Worm (Caenorhabditis elegans) whole organism, L4 larva: ENCODE results near the gene F11G11.5.
"Not testable (repeated sequence)": the region's sequence is repeated elsewhere in the genome, so short reads cannot be mapped to it uniquely, and the experiment has no call there.

Experiments used
- D1046.2 ChIP-seq: fragments of 200-800 bp; sonication (Bioruptor generic); IDR thresholded peaks from 2 replicates; pipeline ENCODE4 v1.3.6; 2022; ENCODE audit warnings: missing genetic modification characterization, missing compliant biosample characterization
- F49E8.2 ChIP-seq: sonication (generic microtip); optimal IDR thresholded peaks from 2 replicates; lab custom pipeline; 2016; ENCODE audit warnings: missing compliant biosample characterization, mild to moderate bottlenecking, missing genetic modification characterization, borderline replicate concordance
- R02D3.7 ChIP-seq: fragments of 150-350 bp; sonication (generic microtip); optimal IDR thresholded peaks from 3 replicates; lab custom pipeline; 2014; ENCODE audit warnings: missing biosample characterization, missing genetic modification characterization
- T20F7.1 ChIP-seq: fragments of 200-800 bp; sonication (Bioruptor generic); optimal IDR thresholded peaks from 2 replicates; lab custom pipeline; 2018; ENCODE audit warnings: mild to moderate bottlenecking, missing genetic modification characterization, missing compliant biosample characterization
- T26A8.4 ChIP-seq: fragments of 200-800 bp; sonication (Bioruptor generic); IDR thresholded peaks from 2 replicates; pipeline ENCODE4 v1.3.6; 2022; ENCODE audit warnings: missing genetic modification characterization, missing compliant biosample characterization
- Y48G9A.11 ChIP-seq: fragments of 200-800 bp; sonication (Bioruptor generic); IDR thresholded peaks from 2 replicates; pipeline ENCODE4 v1.3.6; 2022; ENCODE audit warnings: missing genetic modification reagents, missing genetic modification characterization, missing compliant biosample characterization
- ZK337.2 ChIP-seq: fragments of 200-800 bp; sonication (Bioruptor generic); IDR thresholded peaks from 2 replicates; pipeline ENCODE4 v1.3.6; 2022; ENCODE audit warnings: missing genetic modification reagents, missing genetic modification characterization, missing compliant biosample characterization
- aha-1 ChIP-seq: fragments of 150-350 bp; peaks from one replicate; lab custom pipeline; 2014; ENCODE audit warnings: missing biosample characterization, missing genetic modification characterization
- ces-1 ChIP-seq: fragments of 150-350 bp; sonication (generic microtip); optimal IDR thresholded peaks from 4 replicates; lab custom pipeline; 2014; ENCODE audit warnings: missing biosample characterization, missing genetic modification reagents, missing genetic modification characterization
- cey-2 ChIP-seq: sonication (generic microtip); optimal IDR thresholded peaks from 3 replicates; lab custom pipeline; 2017; ENCODE audit warnings: missing genetic modification characterization, mild to moderate bottlenecking, missing compliant biosample characterization, antibody characterized with exemption, borderline replicate concordance; ENCODE audit not compliant: insufficient read depth
- daf-8 ChIP-seq: fragments of 200-800 bp; sonication (Bioruptor generic); IDR thresholded peaks from 2 replicates; pipeline ENCODE4 v1.3.6; 2022; ENCODE audit warnings: missing genetic modification characterization, missing compliant biosample characterization
- dmd-6 ChIP-seq: fragments of 200-800 bp; sonication (Bioruptor generic); IDR thresholded peaks from 2 replicates; pipeline ENCODE4 v1.3.6; 2022; ENCODE audit warnings: missing genetic modification reagents, missing genetic modification characterization, missing compliant biosample characterization
- dmd-8 ChIP-seq: fragments of 200-800 bp; sonication (Bioruptor generic); IDR thresholded peaks from 2 replicates; pipeline ENCODE4 v1.3.6; 2022; ENCODE audit warnings: missing genetic modification characterization, missing compliant biosample characterization
- dpl-1 ChIP-seq: fragments of 150-350 bp; optimal IDR thresholded peaks from 2 replicates; lab custom pipeline; 2014; ENCODE audit warnings: missing biosample characterization, missing genetic modification reagents, missing genetic modification characterization
- egl-27 ChIP-seq: sonication (generic microtip); optimal IDR thresholded peaks from 3 replicates; lab custom pipeline; 2017; ENCODE audit warnings: missing biosample characterization, missing genetic modification reagents, missing genetic modification characterization
- egl-43 ChIP-seq: fragments of 200-800 bp; sonication (Bioruptor generic); IDR thresholded peaks from 2 replicates; pipeline ENCODE4 v1.3.6; 2022; ENCODE audit warnings: missing genetic modification reagents, missing genetic modification characterization, missing compliant biosample characterization
- fos-1 ChIP-seq: fragments of 150-350 bp; optimal IDR thresholded peaks from 2 replicates; lab custom pipeline; 2014; ENCODE audit warnings: missing biosample characterization, missing genetic modification characterization
- hlh-11 ChIP-seq: fragments of 200-800 bp; sonication (Bioruptor generic); optimal IDR thresholded peaks from 2 replicates; lab custom pipeline; 2018; ENCODE audit warnings: mild to moderate bottlenecking, missing genetic modification characterization, missing compliant biosample characterization
- jun-1 ChIP-seq: fragments of 150-350 bp; optimal IDR thresholded peaks from 2 replicates; lab custom pipeline; 2014; ENCODE audit warnings: missing biosample characterization, missing genetic modification reagents, missing genetic modification characterization
- lir-3 ChIP-seq: sonication (generic microtip); optimal IDR thresholded peaks from 2 replicates; lab custom pipeline; 2016; ENCODE audit warnings: mild to moderate bottlenecking, missing genetic modification characterization, missing compliant biosample characterization
- madf-9 ChIP-seq: fragments of 200-800 bp; sonication (Bioruptor generic); conservative IDR thresholded peaks from 2 replicates; pipeline ENCODE4 v1.3.6; 2022; ENCODE audit warnings: missing genetic modification reagents, missing genetic modification characterization, missing compliant biosample characterization
- mdt-29 ChIP-seq: fragments of 200-800 bp; sonication (Bioruptor generic); IDR thresholded peaks from 2 replicates; pipeline ENCODE4 v1.3.6; 2022; ENCODE audit warnings: missing genetic modification reagents, missing genetic modification characterization, missing compliant biosample characterization
- mep-1 ChIP-seq: fragments of 150-350 bp; sonication (generic microtip); optimal IDR thresholded peaks from 3 replicates; lab custom pipeline; 2014; ENCODE audit warnings: missing biosample characterization, missing genetic modification characterization
- mxl-3 ChIP-seq: fragments of 200-800 bp; sonication (Bioruptor generic); optimal IDR thresholded peaks from 2 replicates; lab custom pipeline; 2018; ENCODE audit warnings: mild to moderate bottlenecking, missing genetic modification characterization, missing compliant biosample characterization
- nhr-102 ChIP-seq: sonication (generic microtip); optimal IDR thresholded peaks from 2 replicates; lab custom pipeline; 2016; ENCODE audit warnings: mild to moderate bottlenecking, missing genetic modification characterization, moderate library complexity, missing compliant biosample characterization
- nhr-237 ChIP-seq: sonication (generic microtip); optimal IDR thresholded peaks from 2 replicates; lab custom pipeline; 2017; ENCODE audit warnings: missing biosample characterization, missing genetic modification characterization
- nhr-28 ChIP-seq: fragments of 150-350 bp; optimal IDR thresholded peaks from 2 replicates; lab custom pipeline; 2014; ENCODE audit warnings: missing biosample characterization, missing genetic modification characterization
- nhr-41 ChIP-seq: fragments of 200-800 bp; sonication (Bioruptor generic); IDR thresholded peaks from 2 replicates; pipeline ENCODE4 v1.3.6; 2022; ENCODE audit warnings: missing genetic modification reagents, missing genetic modification characterization, missing compliant biosample characterization
- nhr-42 ChIP-seq: fragments of 200-800 bp; sonication (Bioruptor generic); IDR thresholded peaks from 2 replicates; pipeline ENCODE4 v1.3.6; 2022; ENCODE audit warnings: missing genetic modification characterization, missing compliant biosample characterization
- nhr-48 ChIP-seq: sonication (generic microtip); optimal IDR thresholded peaks from 2 replicates; lab custom pipeline; 2016; ENCODE audit warnings: mild to moderate bottlenecking, missing genetic modification characterization, missing compliant biosample characterization
- nhr-77 ChIP-seq: fragments of 150-350 bp; optimal IDR thresholded peaks from 2 replicates; lab custom pipeline; 2014; ENCODE audit warnings: missing biosample characterization, missing genetic modification characterization
- pha-4 ChIP-seq, 2 experiments: fragments of 150-350 bp in 1 of 2; fragments of 200-800 bp in 1 of 2; sonication (Bioruptor generic) in 1 of 2; IDR thresholded peaks in 1 of 2; optimal IDR thresholded peaks in 1 of 2; 2 replicates each; pipeline versions ENCODE4 v1.3.6 to Lab custom; 2014 to 2022; ENCODE audit warnings: missing genetic modification characterization in 2 of 2, missing genetic modification reagents in 2 of 2, missing biosample characterization in 1 of 2, missing compliant biosample characterization in 1 of 2
- php-3 ChIP-seq: fragments of 200-800 bp; sonication (Bioruptor generic); IDR thresholded peaks from 2 replicates; pipeline ENCODE4 v1.3.6; 2022; ENCODE audit warnings: missing genetic modification reagents, missing genetic modification characterization, missing compliant biosample characterization
- rbr-2 ChIP-seq: sonication (generic microtip); optimal IDR thresholded peaks from 2 replicates; lab custom pipeline; 2016; ENCODE audit warnings: missing genotype, missing genetic modification characterization, missing compliant biosample characterization
- sdz-12 ChIP-seq: fragments of 200-800 bp; sonication (Bioruptor generic); optimal IDR thresholded peaks from 2 replicates; lab custom pipeline; 2018; ENCODE audit warnings: mild to moderate bottlenecking, missing genetic modification characterization, missing compliant biosample characterization
- set-16 ChIP-seq: fragments of 200-800 bp; sonication (Bioruptor generic); IDR thresholded peaks from 2 replicates; pipeline ENCODE4 v1.3.6; 2022; ENCODE audit warnings: missing genetic modification reagents, missing genetic modification characterization, missing compliant biosample characterization
- snpc-1.2 ChIP-seq: fragments of 200-800 bp; sonication (Bioruptor generic); IDR thresholded peaks from 2 replicates; pipeline ENCODE4 v1.3.6; 2022; ENCODE audit warnings: missing genetic modification reagents, missing genetic modification characterization, missing compliant biosample characterization
- snpc-4 ChIP-seq: fragments of 150-350 bp; optimal IDR thresholded peaks from 2 replicates; lab custom pipeline; 2014; ENCODE audit warnings: missing biosample characterization, missing genetic modification characterization
- tag-97 ChIP-seq: fragments of 200-800 bp; sonication (Bioruptor generic); IDR thresholded peaks from 2 replicates; pipeline ENCODE4 v1.3.6; 2022; ENCODE audit warnings: missing genetic modification characterization, missing compliant biosample characterization
- tra-1 ChIP-seq: fragments of 200-800 bp; sonication (Bioruptor generic); IDR thresholded peaks from 2 replicates; pipeline ENCODE4 v1.3.6; 2022; ENCODE audit warnings: missing genetic modification reagents, missing genetic modification characterization, missing compliant biosample characterization
- unc-130 ChIP-seq: sonication (generic microtip); optimal IDR thresholded peaks from 2 replicates; lab custom pipeline; 2016; ENCODE audit warnings: missing genetic modification reagents, missing genetic modification characterization, missing compliant biosample characterization
- unc-39 ChIP-seq: sonication (generic microtip); optimal IDR thresholded peaks from 2 replicates; lab custom pipeline; 2017; ENCODE audit warnings: missing biosample characterization, missing genetic modification characterization
- zip-11 ChIP-seq: fragments of 200-800 bp; sonication (Bioruptor generic); IDR thresholded peaks from 2 replicates; pipeline ENCODE4 v1.3.6; 2022; ENCODE audit warnings: missing genetic modification characterization, missing compliant biosample characterization
- zip-2 ChIP-seq: fragments of 150-350 bp; optimal IDR thresholded peaks from 2 replicates; lab custom pipeline; 2014; ENCODE audit warnings: missing biosample characterization, missing genetic modification characterization
- ztf-7 ChIP-seq: fragments of 150-350 bp; optimal IDR thresholded peaks from 2 replicates; lab custom pipeline; 2014; ENCODE audit warnings: missing biosample characterization, missing genetic modification characterization

F11G11.5 gene

DNA sequence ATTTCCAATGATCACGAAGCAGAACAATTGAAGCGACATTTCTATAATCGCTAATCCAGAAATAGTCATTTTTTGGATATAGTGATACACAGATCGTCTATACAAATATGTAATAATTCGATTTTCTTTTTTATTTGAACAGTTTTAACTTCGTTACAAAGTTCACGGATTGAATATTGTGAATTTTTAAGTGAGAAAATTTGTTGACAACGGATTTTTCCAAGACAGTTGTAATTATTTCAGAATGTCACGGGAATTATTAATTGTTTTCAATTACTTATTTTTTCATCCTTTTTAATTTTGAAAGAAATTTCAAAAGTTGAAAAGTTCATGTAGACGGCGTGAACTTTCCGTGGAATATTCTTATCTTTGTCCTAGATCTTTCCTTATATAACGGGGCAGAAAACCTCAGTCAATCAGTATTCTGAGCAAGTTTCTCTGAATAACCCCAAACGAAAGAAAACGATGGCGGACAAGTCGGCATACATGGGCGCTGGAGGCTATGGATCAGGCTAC lies 15.5 kb upstream of the F11G11.5 start, which contains the start of the genes T23B7.2 and nspd-4:
TSS of gene T23B7.2 (minus strand) at position 101 of the 516 bp plus-strand sequence.
TSS of gene nspd-4 (plus strand) at position 466 of the 516 bp plus-strand sequence.
- not testable (repeated sequence) for TF ChIP-seq daf-8; tra-1; Y48G9A.11 (GFP tag; lab: Robert Waterston, UW)
- TF ChIP-seq, all 104 proteins: peak for 0; not testable (repeated sequence) for 104

- TF ChIP-seq mxl-3 (no peak), rbr-2 (no peak), snpc-4 (tag; lab: Kevin White, UChicago) (no peak), R02D3.7 (tag; lab: Kevin White, UChicago) (no peak), T20F7.1 (GFP tag; lab: Kevin White, UChicago) (no peak)
These were observed 7.8 kb upstream of the F11G11.5 start, which contains the start of gene T23B7.3 for ce11 chrII:4849885-4850284. Gene T23B7.3 (plus strand): TSS chrII:4850185.

ce11 chrII:4851594-4852106 lies 6.1 kb upstream of the F11G11.5 start, which contains the start of gene dnj-9:
Gene dnj-9 (plus strand): TSS chrII:4852056.
- peak; percentile 64 for TF ChIP-seq zip-2 (tag; lab: Kevin White, UChicago)
- TF ChIP-seq unc-130 (GFP tag; lab: Kevin White, UChicago) = peak; percentile 52
- peak; percentile 79; the same call in 1 of the 2 replicates for TF ChIP-seq mdt-29 (GFP tag; lab: Robert Waterston, UW)
- TF ChIP-seq fos-1 (tag; lab: Kevin White, UChicago) = no peak
- peak; percentile 94 for TF ChIP-seq dmd-6 (GFP tag; lab: Robert Waterston, UW)
- TF ChIP-seq T26A8.4 = peak; percentile 95
- no peak for TF ChIP-seq dmd-8 (GFP tag; lab: Robert Waterston, UW)
- TF ChIP-seq snpc-4 (tag; lab: Kevin White, UChicago) = peak; percentile 19
- peak; percentile 82 for TF ChIP-seq ztf-7 (tag; lab: Kevin White, UChicago)
- no peak for TF ChIP-seq R02D3.7 (tag; lab: Kevin White, UChicago)
- TF ChIP-seq php-3 (GFP tag; lab: Robert Waterston, UW) = peak; percentile 80
- TF ChIP-seq nhr-77 (tag; lab: Kevin White, UChicago) = peak; percentile 93
- TF ChIP-seq daf-8 = no peak
- TF ChIP-seq cey-2 (tag; lab: Kevin White, UChicago) = no peak
- no peak for TF ChIP-seq nhr-237 (tag; lab: Kevin White, UChicago)
- peak; percentile 92 for TF ChIP-seq hlh-11 (tag; lab: Kevin White, UChicago)
- peak; percentile 94 for TF ChIP-seq rbr-2
- TF ChIP-seq snpc-1.2 (GFP tag; lab: Robert Waterston, UW) = peak; percentile 73; the same call in 1 of the 2 replicates
- TF ChIP-seq tag-97 (GFP tag; lab: Robert Waterston, UW) = no peak
- no peak for TF ChIP-seq egl-27
- TF ChIP-seq D1046.2 (GFP tag; lab: Robert Waterston, UW) = no peak
- TF ChIP-seq dpl-1 = peak; percentile 100
- TF ChIP-seq zip-11 = no peak
- no peak for TF ChIP-seq nhr-41 (GFP tag; lab: Robert Waterston, UW)
- TF ChIP-seq nhr-102 (tag; lab: Kevin White, UChicago) = peak; percentile 97
- peak; percentile 96 for TF ChIP-seq mep-1 (tag; lab: Kevin White, UChicago)
- TF ChIP-seq set-16 (GFP tag; lab: Robert Waterston, UW) = no peak
- TF ChIP-seq ces-1 (GFP tag; lab: Kevin White, UChicago) = peak; percentile 52
- TF ChIP-seq egl-43 (GFP tag; lab: Robert Waterston, UW) = peak; percentile 77
- peak; percentile 99 for TF ChIP-seq aha-1 (tag; lab: Kevin White, UChicago)
- TF ChIP-seq sdz-12 (GFP tag; lab: Kevin White, UChicago) = no peak
- TF ChIP-seq jun-1 (tag; lab: Kevin White, UChicago) = peak; percentile 69
- TF ChIP-seq nhr-28 (tag; lab: Kevin White, UChicago) = peak; percentile 83
- TF ChIP-seq Y48G9A.11 (GFP tag; lab: Robert Waterston, UW) = peak; percentile 72
- peak; percentile 56; the same call in 1 of the 2 replicates for TF ChIP-seq ZK337.2 (GFP tag; lab: Robert Waterston, UW)
- peak; percentile 18 for TF ChIP-seq lir-3 (tag; lab: Kevin White, UChicago)
- TF ChIP-seq F49E8.2 (tag; lab: Kevin White, UChicago) = peak; percentile 89
- no peak for TF ChIP-seq unc-39 (tag; lab: Kevin White, UChicago)
- peak; percentile 82 for TF ChIP-seq nhr-42 (GFP tag; lab: Robert Waterston, UW)
- peak; percentile 63 for TF ChIP-seq madf-9 (GFP tag; lab: Robert Waterston, UW)
- TF ChIP-seq pha-4 (GFP tag; IDR thresholded peaks at IDR 0.05; lab: Robert Waterston, UW) = peak; percentile 89
- TF ChIP-seq pha-4 (tag; optimal IDR thresholded peaks at IDR 0.05; lab: Kevin White, UChicago) = peak; percentile 94
- TF ChIP-seq nhr-48 = peak; percentile 89
